ENCODE assay signal across 1 fruit fly cellular context in the genomic region with DNA sequence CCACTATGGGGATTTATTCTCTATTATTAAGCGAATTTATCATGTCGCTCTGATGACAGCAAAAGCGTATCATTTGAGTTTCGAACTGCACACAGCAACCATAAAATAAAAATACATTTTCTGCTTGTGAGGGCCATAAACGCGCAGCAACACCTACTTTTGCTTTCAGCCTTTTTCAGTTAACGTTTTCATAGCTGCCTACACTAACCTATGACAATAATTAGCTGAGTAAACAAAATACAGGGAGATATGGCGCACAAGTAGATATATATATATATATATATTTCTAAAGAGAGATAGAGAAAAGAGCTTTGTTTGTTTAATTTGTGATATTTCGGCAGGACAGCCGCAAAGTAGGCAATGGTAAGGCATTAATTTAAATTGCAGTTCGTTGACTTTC.
TF ChIP-seq lines count a peak whose summit lies in the region.

No protein-coding gene starts in this region.

TF ChIP-seq in whole organism, embryonic, 481 proteins besides CTCF, POLR2A, EP300 and RAD21 (continued from another document):
- TF ChIP-seq Hr3 (GFP tag; optimal IDR thresholded peaks at IDR 0.05; lab: Kevin White, UChicago) (no peak), CG1529 (GFP tag; optimal IDR thresholded peaks at IDR 0.05; lab: Kevin White, UChicago) (peak; percentile 21), dysf (GFP tag; IDR thresholded peaks at IDR 0.05; lab: Robert Waterston, UW) (no peak), CG13287 (GFP tag; IDR thresholded peaks at IDR 0.05; lab: Robert Waterston, UW; ENCODE audit: partially characterized antibody) (0 out of 2 replicates have a peak, but pooled peaks have one; percentile 20), Taf1 (GFP tag; IDR thresholded peaks at IDR 0.05; lab: Robert Waterston, UW) (no peak), CG11695 (GFP tag; IDR thresholded peaks at IDR 0.05; lab: Robert Waterston, UW) (0 out of 3 replicates have a peak, but pooled peaks have one; percentile 33), chinmo (GFP tag; IDR thresholded peaks at IDR 0.05; lab: Robert Waterston, UW; ENCODE audit: partially characterized antibody) (0 out of 4 replicates have a peak, but pooled peaks have one; percentile 54), sima (GFP tag; optimal IDR thresholded peaks at IDR 0.05; lab: Kevin White, UChicago) (no peak), CG2116 (GFP tag; optimal IDR thresholded peaks at IDR 0.05; lab: Kevin White, UChicago) (no peak), CG4360 (GFP tag; IDR thresholded peaks at IDR 0.05; lab: Robert Waterston, UW) (no peak), CG8089 (GFP tag; optimal IDR thresholded peaks at IDR 0.05; lab: Kevin White, UChicago) (no peak), CG11504 (tag; optimal IDR thresholded peaks at IDR 0.05; lab: Kevin White, UChicago) (peak; percentile 4), peb (GFP tag; IDR thresholded peaks at IDR 0.05; lab: Robert Waterston, UW) (no peak), Dek (tag; optimal IDR thresholded peaks at IDR 0.05; lab: Kevin White, UChicago) (no peak), Atf3 (GFP tag; optimal IDR thresholded peaks at IDR 0.05; lab: Kevin White, UChicago) (no peak), otp (GFP tag; IDR thresholded peaks at IDR 0.05; lab: Robert Waterston, UW) (no peak), gcm2 (GFP tag; optimal IDR thresholded peaks at IDR 0.05; lab: Kevin White, UChicago) (no peak), CG30020 (tag; optimal IDR thresholded peaks at IDR 0.05; lab: Kevin White, UChicago) (no peak), cato (GFP tag; optimal IDR thresholded peaks at IDR 0.05; lab: Kevin White, UChicago; ENCODE audit: borderline replicate concordance) (no peak), CG31224 (GFP tag; IDR thresholded peaks at IDR 0.05; lab: Robert Waterston, UW) (no peak), onecut (GFP tag; IDR thresholded peaks at IDR 0.05; lab: Robert Waterston, UW) (no peak), Atf6 (GFP tag; IDR thresholded peaks at IDR 0.05; lab: Robert Waterston, UW) (no peak), Nf-YC (tag; optimal IDR thresholded peaks at IDR 0.05; lab: Kevin White, UChicago) (no peak), Opbp (GFP tag; IDR thresholded peaks at IDR 0.05; lab: Robert Waterston, UW; ENCODE audit: partially characterized antibody) (no peak), stwl (tag; optimal IDR thresholded peaks at IDR 0.05; lab: Kevin White, UChicago) (no peak), prd (optimal IDR thresholded peaks at IDR 0.05; lab: Kevin White, UChicago) (no peak), prd (GFP tag; IDR thresholded peaks at IDR 0.05; lab: Robert Waterston, UW) (no peak), TFAM (GFP tag; optimal IDR thresholded peaks at IDR 0.05; lab: Kevin White, UChicago) (no peak), CG13123 (GFP tag; optimal IDR thresholded peaks at IDR 0.05; lab: Kevin White, UChicago) (no peak), Vsx1 (GFP tag; optimal IDR thresholded peaks at IDR 0.05; lab: Kevin White, UChicago) (peak; percentile 84), CG15601 (tag; optimal IDR thresholded peaks at IDR 0.05; lab: Kevin White, UChicago) (no peak), CG10654 (GFP tag; optimal IDR thresholded peaks at IDR 0.05; lab: Kevin White, UChicago) (no peak), CG10462 (GFP tag; optimal IDR thresholded peaks at IDR 0.05; lab: Kevin White, UChicago) (no peak), exex (tag; optimal IDR thresholded peaks at IDR 0.05; lab: Kevin White, UChicago) (peak; percentile 1), ase (GFP tag; IDR thresholded peaks at IDR 0.05; lab: Robert Waterston, UW) (no peak), PHDP (tag; optimal IDR thresholded peaks at IDR 0.05; lab: Kevin White, UChicago) (peak; percentile 30), lab (GFP tag; optimal IDR thresholded peaks at IDR 0.05; lab: Kevin White, UChicago) (peak; percentile 9), CG17912 (GFP tag; optimal IDR thresholded peaks at IDR 0.05; lab: Kevin White, UChicago) (no peak), zf30C (GFP tag; optimal IDR thresholded peaks at IDR 0.05; lab: Kevin White, UChicago) (no peak), CG32767 (GFP tag; IDR thresholded peaks at IDR 0.05; lab: Robert Waterston, UW) (no peak), tgo (GFP tag; IDR thresholded peaks at IDR 0.05; lab: Robert Waterston, UW) (no peak)
TF ChIP-seq in whole organism, embryonic: peak in this region for 13.
